Worm (Caenorhabditis elegans) whole organism, L2 larva: ENCODE results near the gene sams-1.

Experiments
- C34F6.9 ChIP-seq: fragments of 150-350 bp; optimal IDR thresholded peaks from 2 replicates; lab custom pipeline; 2014; ENCODE audit warnings: missing biosample characterization, missing genetic modification characterization
- F13H6.1 ChIP-seq: sonication (generic microtip); optimal IDR thresholded peaks from 2 replicates; lab custom pipeline; 2016; ENCODE audit warnings: missing genetic modification characterization, missing compliant biosample characterization
- R02D3.7 ChIP-seq: fragments of 150-350 bp; optimal IDR thresholded peaks from 2 replicates; lab custom pipeline; 2014; ENCODE audit warnings: missing biosample characterization, missing genetic modification characterization
- ZK546.5 ChIP-seq: sonication (generic microtip); optimal IDR thresholded peaks from 2 replicates; lab custom pipeline; 2017; ENCODE audit warnings: missing biosample characterization, missing genetic modification characterization
- alr-1 ChIP-seq: fragments of 150-350 bp; optimal IDR thresholded peaks from 2 replicates; lab custom pipeline; 2014; ENCODE audit warnings: missing biosample characterization, missing genetic modification characterization
- aly-2 ChIP-seq: fragments of 150-350 bp; optimal IDR thresholded peaks from 2 replicates; lab custom pipeline; 2014; ENCODE audit warnings: missing biosample characterization, missing genetic modification characterization
- blmp-1 ChIP-seq: sonication (generic microtip); optimal IDR thresholded peaks from 2 replicates; lab custom pipeline; 2017; ENCODE audit warnings: missing genetic modification characterization, mild to moderate bottlenecking, missing compliant biosample characterization, antibody characterized with exemption, moderate library complexity; ENCODE audit not compliant: insufficient read depth
- ceh-16 ChIP-seq: fragments of 150-350 bp; optimal IDR thresholded peaks from 2 replicates; lab custom pipeline; 2014; ENCODE audit warnings: missing biosample characterization, missing genetic modification characterization
- ceh-82 ChIP-seq: fragments of 150-350 bp; optimal IDR thresholded peaks from 2 replicates; lab custom pipeline; 2014; ENCODE audit warnings: missing biosample characterization, missing genetic modification characterization
- crh-2 ChIP-seq: sonication (generic microtip); optimal IDR thresholded peaks from 2 replicates; lab custom pipeline; 2017; ENCODE audit warnings: missing biosample characterization, missing genetic modification characterization
- dmd-4 ChIP-seq: sonication (generic microtip); optimal IDR thresholded peaks from 2 replicates; lab custom pipeline; 2017; ENCODE audit warnings: missing biosample characterization, missing genetic modification characterization
- egl-27 ChIP-seq: sonication (generic microtip); optimal IDR thresholded peaks from 3 replicates; lab custom pipeline; 2017; ENCODE audit warnings: missing biosample characterization, missing genetic modification reagents, missing genetic modification characterization
- elt-1 ChIP-seq: fragments of 150-350 bp; optimal IDR thresholded peaks from 2 replicates; lab custom pipeline; 2014; ENCODE audit warnings: missing biosample characterization, missing genetic modification characterization
- fos-1 ChIP-seq: fragments of 150-350 bp; optimal IDR thresholded peaks from 2 replicates; lab custom pipeline; 2014; ENCODE audit warnings: missing biosample characterization, missing genetic modification characterization
- gmeb-1 ChIP-seq: fragments of 150-350 bp; optimal IDR thresholded peaks from 2 replicates; lab custom pipeline; 2014; ENCODE audit warnings: missing biosample characterization, missing genetic modification characterization
- lin-13 ChIP-seq: fragments of 150-350 bp; optimal IDR thresholded peaks from 2 replicates; lab custom pipeline; 2014; ENCODE audit warnings: missing biosample characterization, missing genetic modification reagents, missing genetic modification characterization
- lsy-2 ChIP-seq, 2 experiments: fragments of 150-350 bp in 1 of 2; sonication (generic microtip) in 1 of 2; optimal IDR thresholded peaks; 2 replicates each; lab custom pipeline; 2014 to 2017; ENCODE audit warnings: missing biosample characterization in 2 of 2, missing genetic modification characterization in 2 of 2
- mdl-1 ChIP-seq, 2 experiments: fragments of 150-350 bp in 1 of 2; sonication (generic microtip) in 1 of 2; optimal IDR thresholded peaks; 2 replicates each; lab custom pipeline; 2017; ENCODE audit warnings: missing biosample characterization in 2 of 2, missing genetic modification characterization in 2 of 2
- nhr-10 ChIP-seq: sonication (generic microtip); optimal IDR thresholded peaks from 2 replicates; lab custom pipeline; 2017; ENCODE audit warnings: missing biosample characterization, missing genetic modification characterization
- nhr-11 ChIP-seq: fragments of 150-350 bp; optimal IDR thresholded peaks from 2 replicates; lab custom pipeline; 2014; ENCODE audit warnings: missing biosample characterization, missing genetic modification characterization
- nhr-12 ChIP-seq: fragments of 150-350 bp; optimal IDR thresholded peaks from 2 replicates; lab custom pipeline; 2014; ENCODE audit warnings: missing biosample characterization, missing genetic modification characterization
- nhr-129 ChIP-seq: fragments of 150-350 bp; optimal IDR thresholded peaks from 2 replicates; lab custom pipeline; 2014; ENCODE audit warnings: missing biosample characterization, missing genetic modification characterization
- nhr-21 ChIP-seq: fragments of 150-350 bp; optimal IDR thresholded peaks from 2 replicates; lab custom pipeline; 2014; ENCODE audit warnings: missing biosample characterization, missing genetic modification characterization
- nhr-6 ChIP-seq: fragments of 150-350 bp; optimal IDR thresholded peaks from 2 replicates; lab custom pipeline; 2014; ENCODE audit warnings: missing biosample characterization, missing genetic modification characterization
- sma-3 ChIP-seq: sonication (generic microtip); optimal IDR thresholded peaks from 2 replicates; lab custom pipeline; 2016; ENCODE audit warnings: missing genetic modification reagents, missing genetic modification characterization, missing compliant biosample characterization
- sma-9 ChIP-seq, 2 experiments: fragments of 150-350 bp in 1 of 2; sonication (generic microtip) in 1 of 2; optimal IDR thresholded peaks; 2 replicates each; lab custom pipeline; 2014 to 2016; ENCODE audit warnings: missing genetic modification characterization in 2 of 2, mild to moderate bottlenecking in 1 of 2, missing biosample characterization in 1 of 2, missing compliant biosample characterization in 1 of 2, missing genetic modification reagents in 1 of 2, moderate library complexity in 1 of 2
- unc-62 ChIP-seq: fragments of 150-350 bp; optimal IDR thresholded peaks from 2 replicates; lab custom pipeline; 2014; ENCODE audit warnings: missing biosample characterization, missing genetic modification reagents, missing genetic modification characterization
- ztf-11 ChIP-seq: sonication (generic microtip); optimal IDR thresholded peaks from 2 replicates; lab custom pipeline; 2017; ENCODE audit warnings: missing biosample characterization, missing genetic modification characterization
- ztf-4 ChIP-seq: fragments of 150-350 bp; optimal IDR thresholded peaks from 2 replicates; lab custom pipeline; 2014; ENCODE audit warnings: missing biosample characterization, missing genetic modification characterization

Gene sams-1

ce11 chrX:11983576-11984061 is 17.9 kb downstream of the sams-1 start, which contains the start of gene C49F5.3:
Gene C49F5.3 (minus strand): TSS chrX:11983626.
- TF ChIP-seq gmeb-1 (no peak), lin-13 (GFP tag; lab: Kevin White, UChicago) (no peak)

DNA sequence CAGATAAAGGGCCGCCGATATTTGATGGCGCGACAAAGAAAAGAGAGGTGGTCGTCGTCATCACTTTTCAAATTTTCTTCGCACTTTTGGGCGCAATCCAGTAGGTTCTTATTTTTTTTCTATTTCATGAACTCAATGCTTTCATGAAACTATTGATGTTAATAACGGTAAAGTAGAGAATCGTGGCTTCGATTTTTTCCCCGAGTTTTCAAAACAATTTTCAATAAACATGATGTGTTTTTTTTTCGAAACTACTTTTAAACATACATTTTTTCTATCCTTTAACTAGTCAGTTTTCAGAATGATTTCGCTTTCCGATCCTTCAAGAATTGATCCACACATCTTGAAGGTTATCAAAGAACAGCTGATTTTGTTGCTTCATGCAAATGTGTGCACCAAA is 20.1 kb downstream of the sams-1 start, which contains the start of gene C49F5.5:
C49F5.5 (plus strand) TSS at position 301 of the 400 bp plus-strand sequence.
- TF ChIP-seq dmd-4 (tag; lab: Kevin White, UChicago), result no peak
- no peak for TF ChIP-seq R02D3.7 (tag; lab: Kevin White, UChicago)
- TF ChIP-seq nhr-129 (tag; lab: Kevin White, UChicago), result no peak
- TF ChIP-seq crh-2 (tag; lab: Kevin White, UChicago), result no peak
- no peak for TF ChIP-seq lsy-2 (tag; optimal IDR thresholded peaks at IDR 0.05; lab: Kevin White, UChicago)

- TF ChIP-seq ZK546.5 (tag; lab: Kevin White, UChicago), result no peak
- TF ChIP-seq C34F6.9 (tag; lab: Kevin White, UChicago), result no peak
- no peak for TF ChIP-seq blmp-1 (tag; lab: Kevin White, UChicago)
- TF ChIP-seq lsy-2 (tag; optimal IDR thresholded peaks at IDR 0.05; lab: Kevin White, UChicago), result no peak
- TF ChIP-seq sma-3 (GFP tag; lab: Kevin White, UChicago), result no peak
- no peak for TF ChIP-seq ceh-16 (tag; lab: Kevin White, UChicago)
- no peak for TF ChIP-seq nhr-10
- TF ChIP-seq nhr-6 (tag; lab: Kevin White, UChicago), result no peak
- no peak for TF ChIP-seq sma-9 (GFP tag; optimal IDR thresholded peaks at IDR 0.05; lab: Kevin White, UChicago)
- no peak for TF ChIP-seq sma-9 (tag; optimal IDR thresholded peaks at IDR 0.05; lab: Kevin White, UChicago)
- no peak for TF ChIP-seq fos-1
- TF ChIP-seq ztf-4, result no peak
- no peak for TF ChIP-seq unc-62 (GFP tag; lab: Kevin White, UChicago)
- TF ChIP-seq nhr-21 (tag; lab: Kevin White, UChicago), result no peak
- TF ChIP-seq ceh-82 (tag; lab: Kevin White, UChicago), result no peak
- TF ChIP-seq dmd-4 (tag; lab: Kevin White, UChicago), result no peak
Measured at ce11 chrX:11987900-11988364, 22.2 kb downstream of the sams-1 start, which contains the start of gene C49F5.6. Gene C49F5.6 (plus strand): TSS chrX:11988314.

DNA sequence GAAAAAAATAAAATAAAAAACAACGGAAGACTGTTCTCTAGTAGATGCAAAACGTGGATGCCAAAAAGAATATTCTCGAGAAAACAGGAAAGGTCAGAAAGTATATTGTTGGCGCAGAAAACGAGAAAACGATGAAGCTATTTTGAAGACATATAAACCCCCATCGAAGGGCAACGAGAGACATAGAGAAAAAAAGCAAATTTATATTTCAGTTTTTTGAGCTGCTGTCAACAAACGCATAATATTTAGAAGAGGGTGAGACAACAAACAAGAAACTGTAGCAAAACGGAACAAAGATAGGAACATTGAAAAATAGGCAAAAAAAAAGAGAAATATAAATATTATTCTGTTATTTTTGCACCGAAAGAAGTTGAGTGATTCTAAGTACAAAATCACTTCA is 26.5 kb downstream of the sams-1 start:
- TF ChIP-seq lsy-2 (tag; optimal IDR thresholded peaks at IDR 0.05; lab: Kevin White, UChicago), result no peak
- no peak for TF ChIP-seq nhr-129 (tag; lab: Kevin White, UChicago)
- no peak for TF ChIP-seq unc-62 (GFP tag; lab: Kevin White, UChicago)
- no peak for TF ChIP-seq alr-1 (tag; lab: Kevin White, UChicago)
- TF ChIP-seq C34F6.9 (tag; lab: Kevin White, UChicago), result no peak
- TF ChIP-seq aly-2, result no peak

ce11 chrX:11992778-11993177 is 27.0 kb downstream of the sams-1 start:
- TF ChIP-seq F13H6.1 (tag; lab: Kevin White, UChicago), result no peak
- TF ChIP-seq C34F6.9 (tag; lab: Kevin White, UChicago), result no peak
- TF ChIP-seq alr-1 (tag; lab: Kevin White, UChicago), result no peak
- no peak for TF ChIP-seq ztf-11 (tag; lab: Kevin White, UChicago)
- no peak for TF ChIP-seq elt-1 (tag; lab: Kevin White, UChicago)
- TF ChIP-seq ZK546.5 (tag; lab: Kevin White, UChicago), result no peak
- TF ChIP-seq egl-27 (tag; lab: Kevin White, UChicago), result no peak
- TF ChIP-seq nhr-12 (tag; lab: Kevin White, UChicago), result no peak
- TF ChIP-seq nhr-11, result no peak
- no peak for TF ChIP-seq sma-9 (GFP tag; optimal IDR thresholded peaks at IDR 0.05; lab: Kevin White, UChicago)
- no peak for TF ChIP-seq sma-9 (tag; optimal IDR thresholded peaks at IDR 0.05; lab: Kevin White, UChicago)
- no peak for TF ChIP-seq lsy-2 (tag; optimal IDR thresholded peaks at IDR 0.05; lab: Kevin White, UChicago)

ce11 chrX:11993327-11993726 is 27.6 kb downstream of the sams-1 start:
- TF ChIP-seq mdl-1 (tag; optimal IDR thresholded peaks at IDR 0.05; lab: Kevin White, UChicago), result no peak
- TF ChIP-seq sma-3 (GFP tag; lab: Kevin White, UChicago), result peak; percentile 24
